Fruit fly (Drosophila melanogaster) whole organism, embryonic: ENCODE measurements around the gene CG4593.

Experiments
- CG10267 ChIP-seq: fragments of 200-800 bp; sonication (Bioruptor generic); optimal IDR thresholded peaks from 2 replicates; lab custom pipeline; 2018; ENCODE audit warnings: missing biosample characterization, mild to moderate bottlenecking, missing genetic modification characterization, moderate library complexity
- CG10321 ChIP-seq: fragments of 200-800 bp; sonication (Bioruptor generic); IDR thresholded peaks from 2 replicates; pipeline ENCODE4 v1.3.6; 2022; ENCODE audit warnings: missing biosample characterization, missing genetic modification characterization
- CG12155 ChIP-seq: fragments of 200-800 bp; sonication (Bioruptor generic); optimal IDR thresholded peaks from 3 replicates; lab custom pipeline; 2016; ENCODE audit warnings: missing biosample characterization, missing genetic modification characterization
- CG14014 ChIP-seq: fragments of 200-800 bp; sonication (Bioruptor generic); IDR thresholded peaks from 2 replicates; pipeline ENCODE4 v1.3.6; 2022; ENCODE audit warnings: missing biosample characterization, missing genetic modification characterization
- CG14710 ChIP-seq: fragments of 200-800 bp; sonication (Bioruptor generic); optimal IDR thresholded peaks from 3 replicates; lab custom pipeline; 2019; ENCODE audit warnings: missing biosample characterization, mild to moderate bottlenecking, missing genetic modification characterization, moderate library complexity
- CG2678 ChIP-seq: fragments of 200-800 bp; sonication (Bioruptor generic); optimal IDR thresholded peaks from 3 replicates; lab custom pipeline; 2019; ENCODE audit warnings: missing biosample characterization, mild to moderate bottlenecking, missing genetic modification characterization, moderate library complexity
- CG2875 ChIP-seq: fragments of 200-800 bp; sonication (Bioruptor generic); optimal IDR thresholded peaks from 2 replicates; lab custom pipeline; 2017; ENCODE audit warnings: missing biosample characterization, mild to moderate bottlenecking, missing genetic modification characterization, missing genetic modification reagents
- CG30403 ChIP-seq: fragments of 200-800 bp; sonication (Bioruptor generic); optimal IDR thresholded peaks from 3 replicates; lab custom pipeline; 2016; ENCODE audit warnings: missing biosample characterization, missing genetic modification characterization
- CG32532 ChIP-seq: fragments of 200-800 bp; sonication (Bioruptor generic); IDR thresholded peaks from 2 replicates; pipeline ENCODE4 v1.3.6; 2022; ENCODE audit warnings: missing biosample characterization, missing genetic modification characterization
- CG34422 ChIP-seq: fragments of 200-800 bp; sonication (Bioruptor generic); IDR thresholded peaks from 3 replicates; pipeline ENCODE4 v1.3.6; 2022; ENCODE audit warnings: missing biosample characterization, missing genetic modification characterization
- CG3847 ChIP-seq: fragments of 200-800 bp; sonication (Bioruptor generic); IDR thresholded peaks from 2 replicates; pipeline ENCODE4 v1.3.6; 2022; ENCODE audit warnings: missing biosample characterization, missing genetic modification characterization
- CG4282 ChIP-seq: fragments of 200-800 bp; sonication (Bioruptor generic); optimal IDR thresholded peaks from 2 replicates; lab custom pipeline; 2016; ENCODE audit warnings: missing biosample characterization, missing genetic modification characterization
- CG4617 ChIP-seq: fragments of 200-800 bp; sonication (Bioruptor generic); optimal IDR thresholded peaks from 3 replicates; lab custom pipeline; 2016; ENCODE audit warnings: missing biosample characterization, missing genetic modification characterization, borderline replicate concordance
- CG4707 ChIP-seq: fragments of 200-800 bp; sonication (Bioruptor generic); optimal IDR thresholded peaks from 2 replicates; lab custom pipeline; 2018; ENCODE audit warnings: missing biosample characterization, mild to moderate bottlenecking, missing genetic modification characterization, moderate library complexity
- CG4730 ChIP-seq: fragments of 200-800 bp; sonication (Bioruptor generic); IDR thresholded peaks from 2 replicates; pipeline ENCODE4 v1.3.6; 2022; ENCODE audit warnings: missing biosample characterization, missing genetic modification characterization
- CG7357 ChIP-seq: fragments of 200-800 bp; sonication (Bioruptor generic); IDR thresholded peaks from 3 replicates; pipeline ENCODE4 v1.3.6; 2022; ENCODE audit warnings: missing biosample characterization, missing genetic modification characterization
- CTCF ChIP-seq: fragments of 200-800 bp; sonication (Bioruptor generic); optimal IDR thresholded peaks from 2 replicates; lab custom pipeline; 2017; ENCODE audit warnings: missing biosample characterization, mild to moderate bottlenecking, missing genetic modification characterization, moderate library complexity
- D19A ChIP-seq: fragments of 200-800 bp; optimal IDR thresholded peaks from 3 replicates; lab custom pipeline; 2019; ENCODE audit warnings: missing biosample characterization, mild to moderate bottlenecking, missing genetic modification characterization, moderate library complexity
- Dek ChIP-seq: fragments of 200-800 bp; sonication (Bioruptor generic); optimal IDR thresholded peaks from 3 replicates; lab custom pipeline; 2019; ENCODE audit warnings: missing biosample characterization, mild to moderate bottlenecking, missing genetic modification characterization, moderate library complexity
- Dip3 ChIP-seq: fragments of 200-800 bp; sonication (Bioruptor generic); optimal IDR thresholded peaks from 3 replicates; lab custom pipeline; 2016; ENCODE audit warnings: missing biosample characterization, missing genetic modification characterization
- H15 ChIP-seq: fragments of 200-800 bp; sonication (Bioruptor generic); IDR thresholded peaks from 3 replicates; pipeline ENCODE4 v1.3.6; 2022; ENCODE audit warnings: missing biosample characterization, missing genetic modification characterization
- Hey ChIP-seq: fragments of 200-800 bp; sonication (Bioruptor generic); optimal IDR thresholded peaks from 3 replicates; lab custom pipeline; 2018; ENCODE audit warnings: missing biosample characterization, mild to moderate bottlenecking, missing genetic modification characterization
- HmgZ ChIP-seq: fragments of 200-800 bp; sonication (Bioruptor generic); optimal IDR thresholded peaks from 2 replicates; lab custom pipeline; 2018; ENCODE audit warnings: missing biosample characterization, mild to moderate bottlenecking, missing genetic modification characterization
- Nf-YB ChIP-seq: fragments of 200-800 bp; sonication (Bioruptor generic); optimal IDR thresholded peaks from 3 replicates; lab custom pipeline; 2019; ENCODE audit warnings: missing biosample characterization, mild to moderate bottlenecking, missing genetic modification characterization, moderate library complexity
- PHDP ChIP-seq: fragments of 200-800 bp; sonication (Bioruptor generic); optimal IDR thresholded peaks from 3 replicates; lab custom pipeline; 2018; ENCODE audit warnings: missing biosample characterization, mild to moderate bottlenecking, missing genetic modification characterization, moderate library complexity
- Poxn ChIP-seq: fragments of 200-800 bp; sonication (Bioruptor generic); IDR thresholded peaks from 2 replicates; pipeline ENCODE4 v1.3.6; 2022; ENCODE audit warnings: missing biosample characterization, missing genetic modification characterization
- Ptx1 ChIP-seq: fragments of 200-800 bp; sonication (Bioruptor generic); IDR thresholded peaks from 2 replicates; pipeline ENCODE4 v1.3.6; 2022; ENCODE audit warnings: missing biosample characterization, missing genetic modification characterization
- Scr ChIP-seq: fragments of 200-800 bp; sonication (Bioruptor generic); IDR thresholded peaks from 2 replicates; pipeline ENCODE4 v1.3.6; 2022; ENCODE audit warnings: missing biosample characterization, missing genetic modification characterization; ENCODE audit not compliant: partially characterized antibody
- Sox100B ChIP-seq: fragments of 200-800 bp; sonication (Bioruptor generic); optimal IDR thresholded peaks from 3 replicates; lab custom pipeline; 2018; ENCODE audit warnings: missing biosample characterization, mild to moderate bottlenecking, missing genetic modification characterization
- Spps ChIP-seq: fragments of 200-800 bp; sonication (Bioruptor generic); optimal IDR thresholded peaks from 2 replicates; lab custom pipeline; 2018; ENCODE audit warnings: missing biosample characterization, mild to moderate bottlenecking, missing genetic modification characterization
- az2 ChIP-seq: fragments of 200-800 bp; sonication (Bioruptor generic); optimal IDR thresholded peaks from 3 replicates; lab custom pipeline; 2016; ENCODE audit warnings: missing biosample characterization, missing genetic modification characterization
- bcd ChIP-seq: fragments of 200-800 bp; sonication (Bioruptor generic); optimal IDR thresholded peaks from 2 replicates; lab custom pipeline; 2017; ENCODE audit warnings: missing biosample characterization, mild to moderate bottlenecking, missing genetic modification characterization
- dm ChIP-seq: fragments of 200-800 bp; sonication (Bioruptor generic); optimal IDR thresholded peaks from 3 replicates; lab custom pipeline; 2016; ENCODE audit warnings: missing biosample characterization, missing genetic modification characterization
- emc ChIP-seq: fragments of 200-800 bp; sonication (Bioruptor generic); optimal IDR thresholded peaks from 2 replicates; lab custom pipeline; 2016; ENCODE audit warnings: missing biosample characterization, missing genetic modification characterization
- ems ChIP-seq: fragments of 200-800 bp; sonication (Bioruptor generic); optimal IDR thresholded peaks from 3 replicates; lab custom pipeline; 2016; ENCODE audit warnings: missing biosample characterization, missing genetic modification characterization
- ftz-f1 ChIP-seq: fragments of 200-800 bp; sonication (Bioruptor generic); optimal IDR thresholded peaks from 2 replicates; lab custom pipeline; 2016; ENCODE audit warnings: missing biosample characterization, missing genetic modification characterization
- gsb ChIP-seq: fragments of 200-800 bp; sonication (Bioruptor generic); IDR thresholded peaks from 2 replicates; pipeline ENCODE4 v1.3.6; 2022; ENCODE audit warnings: missing biosample characterization, missing genetic modification characterization
- ham ChIP-seq: fragments of 200-800 bp; sonication (Bioruptor generic); IDR thresholded peaks from 2 replicates; pipeline ENCODE4 v1.3.6; 2022; ENCODE audit warnings: missing biosample characterization, missing genetic modification characterization
- hkb ChIP-seq, 2 experiments: fragments of 200-800 bp in 1 of 2; fragments of >200 bp in 1 of 2; sonication (Bioruptor generic) in 1 of 2; IDR thresholded peaks in 1 of 2; optimal IDR thresholded peaks in 1 of 2; 2 replicates each; pipeline versions ENCODE4 v1.3.6 to Lab custom; 2017 to 2022; ENCODE audit warnings: missing biosample characterization in 1 of 2, missing genetic modification characterization in 1 of 2
- onecut ChIP-seq: fragments of 200-800 bp; sonication (Bioruptor generic); IDR thresholded peaks from 2 replicates; pipeline ENCODE4 v1.3.6; 2022; ENCODE audit warnings: missing biosample characterization, missing genetic modification characterization
- ranshi ChIP-seq: fragments of 200-800 bp; sonication (Bioruptor generic); IDR thresholded peaks from 2 replicates; pipeline ENCODE4 v1.3.6; 2022; ENCODE audit warnings: missing biosample characterization, missing genetic modification characterization
- schlank ChIP-seq: fragments of 200-800 bp; sonication (Bioruptor generic); optimal IDR thresholded peaks from 2 replicates; lab custom pipeline; 2018; ENCODE audit warnings: missing biosample characterization, mild to moderate bottlenecking, missing genetic modification characterization
- scrt ChIP-seq: fragments of 200-800 bp; sonication (Bioruptor generic); optimal IDR thresholded peaks from 2 replicates; lab custom pipeline; 2018; ENCODE audit warnings: missing biosample characterization, mild to moderate bottlenecking, missing genetic modification characterization, moderate library complexity
- tap ChIP-seq: fragments of 200-800 bp; optimal IDR thresholded peaks from 3 replicates; lab custom pipeline; 2019; ENCODE audit warnings: missing biosample characterization, mild to moderate bottlenecking, missing genetic modification characterization, moderate library complexity
- tna ChIP-seq: fragments of 200-800 bp; sonication (Bioruptor generic); IDR thresholded peaks from 2 replicates; pipeline ENCODE4 v1.3.6; 2022; ENCODE audit warnings: missing biosample characterization, missing genetic modification characterization; ENCODE audit not compliant: partially characterized antibody
- twi ChIP-seq: fragments of 200-800 bp; optimal IDR thresholded peaks from 2 replicates; lab custom pipeline; 2019; ENCODE audit warnings: missing biosample characterization, mild to moderate bottlenecking, missing genetic modification characterization, moderate library complexity
- vfl ChIP-seq: fragments of 200-800 bp; sonication (Bioruptor generic); optimal IDR thresholded peaks from 2 replicates; lab custom pipeline; 2016; ENCODE audit warnings: missing biosample characterization, missing genetic modification characterization
- vvl ChIP-seq: fragments of 200-800 bp; sonication (Bioruptor generic); IDR thresholded peaks from 2 replicates; pipeline ENCODE4 v1.3.6; 2022; ENCODE audit warnings: missing biosample characterization, missing genetic modification characterization
- zen ChIP-seq: fragments of 200-800 bp; sonication (Bioruptor generic); optimal IDR thresholded peaks from 3 replicates; lab custom pipeline; 2018; ENCODE audit warnings: missing biosample characterization, mild to moderate bottlenecking, missing genetic modification characterization, moderate library complexity
- zfh2 ChIP-seq: fragments of 200-800 bp; sonication (Bioruptor generic); optimal IDR thresholded peaks from 2 replicates; lab custom pipeline; 2016; ENCODE audit warnings: missing biosample characterization, missing genetic modification characterization

The CG4593 gene

dm6 chrX:6985182-6985851 is 28.4 kb upstream of the CG4593 start (continued):
- TF ChIP-seq emc (GFP tag; lab: Kevin White, UChicago): no peak
- TF ChIP-seq CG4707: peak; percentile 41
- TF ChIP-seq Nf-YB: peak; percentile 59
- TF ChIP-seq PHDP: peak; percentile 76
- TF ChIP-seq CG4617: peak; percentile 14
- TF ChIP-seq Dip3: peak; percentile 78
- no peak for TF ChIP-seq ham (GFP tag; lab: Robert Waterston, UW)
- peak; percentile 54 for TF ChIP-seq CG32532 (GFP tag; lab: Robert Waterston, UW)
- no peak for TF ChIP-seq Poxn (GFP tag; lab: Robert Waterston, UW)
- peak; percentile 86 for TF ChIP-seq vvl
- TF ChIP-seq CTCF: no peak
- TF ChIP-seq CG4730 (GFP tag; lab: Robert Waterston, UW): peak; percentile 71
- TF ChIP-seq CG2678: peak; percentile 86
- TF ChIP-seq Scr (GFP tag; lab: Robert Waterston, UW): peak; percentile 44; the same call in 1 of the 2 replicates
- peak; percentile 81 for TF ChIP-seq CG30403 (GFP tag; lab: Kevin White, UChicago)
- peak; percentile 67 for TF ChIP-seq CG12155 (GFP tag; lab: Kevin White, UChicago)
- TF ChIP-seq CG34422 (GFP tag; lab: Robert Waterston, UW): no peak; the same call in 2 of the 3 replicates
- peak; percentile 63; the same call in 1 of the 2 replicates for TF ChIP-seq CG3847
- TF ChIP-seq Sox100B (GFP tag; lab: Kevin White, UChicago): peak; percentile 71
- peak; percentile 73 for TF ChIP-seq Ptx1
- peak; percentile 38; the same call in 1 of the 2 replicates for TF ChIP-seq onecut
- peak; percentile 53 for TF ChIP-seq CG14014 (GFP tag; lab: Robert Waterston, UW)
- TF ChIP-seq CG10267 (tag; lab: Kevin White, UChicago): peak; percentile 83
- peak; percentile 44 for TF ChIP-seq Dek (tag; lab: Kevin White, UChicago)
- TF ChIP-seq ftz-f1 (GFP tag; lab: Kevin White, UChicago): no peak
- TF ChIP-seq gsb (GFP tag; lab: Robert Waterston, UW): no peak
- TF ChIP-seq zen (tag; lab: Kevin White, UChicago): peak; percentile 41
- peak; percentile 92 for TF ChIP-seq D19A (tag; lab: Kevin White, UChicago)
- peak; percentile 74 for TF ChIP-seq twi (tag; lab: Kevin White, UChicago)
- peak; percentile 61 for TF ChIP-seq tap (tag; lab: Kevin White, UChicago)
- no peak for TF ChIP-seq schlank (tag; lab: Kevin White, UChicago)
- peak; percentile 54; the same call in 1 of the 3 replicates for TF ChIP-seq CG7357
- TF ChIP-seq CG14710 (tag; lab: Kevin White, UChicago): peak; percentile 83
- TF ChIP-seq CG2875 (GFP tag; lab: Kevin White, UChicago): peak; percentile 69
- TF ChIP-seq CG10321 (GFP tag; lab: Robert Waterston, UW): no peak
- peak; percentile 7 for TF ChIP-seq HmgZ
- TF ChIP-seq CG4282: no peak
- TF ChIP-seq vfl (GFP tag; lab: Kevin White, UChicago): peak; percentile 61
- peak; percentile 79 for TF ChIP-seq Spps
- TF ChIP-seq az2 (GFP tag; lab: Kevin White, UChicago): peak; percentile 87
- peak; percentile 63 for TF ChIP-seq dm (GFP tag; lab: Kevin White, UChicago)
- TF ChIP-seq bcd (GFP tag; lab: Kevin White, UChicago): peak; percentile 75
- TF ChIP-seq ranshi: peak; percentile 69; the same call in 1 of the 2 replicates
- peak; percentile 89 for TF ChIP-seq scrt
- TF ChIP-seq hkb (optimal IDR thresholded peaks at IDR 0.05; lab: Kevin White, UChicago): no peak
- peak; percentile 75 for TF ChIP-seq hkb (GFP tag; IDR thresholded peaks at IDR 0.05; lab: Robert Waterston, UW)
- peak; percentile 75; the same call in 2 of the 3 replicates for TF ChIP-seq H15 (GFP tag; lab: Robert Waterston, UW)
- peak; percentile 49; the same call in 1 of the 2 replicates for TF ChIP-seq tna
- no peak for TF ChIP-seq Hey (tag; lab: Kevin White, UChicago)
- peak; percentile 71 for TF ChIP-seq zfh2 (GFP tag; lab: Kevin White, UChicago)
- TF ChIP-seq ems (GFP tag; lab: Kevin White, UChicago): peak; percentile 60
